Fruit fly (Drosophila melanogaster): Measurements from ENCODE around the gene rdx.

Gene rdx

dm6 chr3R:14031531-14032414, at the start of gene rdx, which contains the start of gene CG3061 (continued):
- TF ChIP-seq CG15514 (GFP tag; optimal IDR thresholded peaks at IDR 0.05) (peak; percentile 33), seq (GFP tag; IDR thresholded peaks at IDR 0.05) (no peak), CG9932 (GFP tag; IDR thresholded peaks at IDR 0.05) (peak; percentile 82), CG4707 (GFP tag; optimal IDR thresholded peaks at IDR 0.05) (no peak), bab2 (GFP tag; optimal IDR thresholded peaks at IDR 0.05) (no peak), CG14965 (GFP tag; optimal IDR thresholded peaks at IDR 0.05; ENCODE audit: borderline replicate concordance) (no peak), lilli (GFP tag; optimal IDR thresholded peaks at IDR 0.05) (no peak), sens (GFP tag) (peak; percentile 59), so (GFP tag; IDR thresholded peaks at IDR 0.05) (no peak), lmd (GFP tag; IDR thresholded peaks at IDR 0.05) (peak; percentile 62; the same call in 1 of the 2 replicates), Asciz (GFP tag; optimal IDR thresholded peaks at IDR 0.05) (no peak), Deaf1 (tag; optimal IDR thresholded peaks at IDR 0.05) (peak; percentile 62), CG16813 (GFP tag; IDR thresholded peaks at IDR 0.05; ENCODE audit: partially characterized antibody) (no peak), ttk (GFP tag; IDR thresholded peaks at IDR 0.05) (no peak), CG4820 (GFP tag; optimal IDR thresholded peaks at IDR 0.05) (peak; percentile 26), trh (GFP tag; optimal IDR thresholded peaks at IDR 0.05) (no peak), pfk (GFP tag; optimal IDR thresholded peaks at IDR 0.05) (no peak), Chrac-16 (GFP tag; optimal IDR thresholded peaks at IDR 0.05) (peak; percentile 43), CG17802 (tag; optimal IDR thresholded peaks at IDR 0.05) (peak; percentile 31), CG8944 (GFP tag; optimal IDR thresholded peaks at IDR 0.05) (peak; percentile 15), CG17385 (GFP tag; optimal IDR thresholded peaks at IDR 0.05) (peak; percentile 54), gsb-n (tag; optimal IDR thresholded peaks at IDR 0.05) (peak; percentile 71), cad (GFP tag; optimal IDR thresholded peaks at IDR 0.05) (no peak), HHEX (GFP tag; optimal IDR thresholded peaks at IDR 0.05) (no peak), Ptx1 (GFP tag; IDR thresholded peaks at IDR 0.05) (peak; percentile 75), zen2 (GFP tag; IDR thresholded peaks at IDR 0.05; ENCODE audit: partially characterized antibody) (no peak), Bdp1 (GFP tag; optimal IDR thresholded peaks at IDR 0.05) (no peak), nerfin-2 (GFP tag; IDR thresholded peaks at IDR 0.05; ENCODE audit: partially characterized antibody) (no peak), ind (GFP tag; optimal IDR thresholded peaks at IDR 0.05) (peak; percentile 69), jumu (GFP tag; optimal IDR thresholded peaks at IDR 0.05) (no peak), Atf-2 (GFP tag; optimal IDR thresholded peaks at IDR 0.05) (no peak), Nf-YC (tag; optimal IDR thresholded peaks at IDR 0.05) (peak; percentile 82), mirr (GFP tag; optimal IDR thresholded peaks at IDR 0.05) (no peak), CG34224 (GFP tag; IDR thresholded peaks at IDR 0.05; ENCODE audit: partially characterized antibody) (peak; percentile 14; the same call in 1 of the 3 replicates), slbo (GFP tag; IDR thresholded peaks at IDR 0.05) (peak; percentile 75), dmrt99B (tag; optimal IDR thresholded peaks at IDR 0.05) (peak; percentile 64), NC2β (GFP tag; optimal IDR thresholded peaks at IDR 0.05) (no peak), CG10565 (GFP tag; optimal IDR thresholded peaks at IDR 0.05) (no peak), CG17186 (GFP tag; optimal IDR thresholded peaks at IDR 0.05) (no peak), CG34422 (GFP tag; IDR thresholded peaks at IDR 0.05) (peak; percentile 40; the same call in 2 of the 3 replicates), CG15269 (tag; optimal IDR thresholded peaks at IDR 0.05) (peak; percentile 70), B-H1 (GFP tag; IDR thresholded peaks at IDR 0.05) (no peak), nom (GFP tag; optimal IDR thresholded peaks at IDR 0.05) (no peak), CG17829 (tag; optimal IDR thresholded peaks at IDR 0.05) (peak; percentile 74), slp2 (GFP tag; optimal IDR thresholded peaks at IDR 0.05) (no peak), Tbp (GFP tag; optimal IDR thresholded peaks at IDR 0.05) (no peak), zfh2 (GFP tag; optimal IDR thresholded peaks at IDR 0.05) (peak; percentile 32), ranshi (GFP tag; IDR thresholded peaks at IDR 0.05) (0 out of 2 replicates have a peak, but pooled peaks have one; percentile 6), CG12155 (GFP tag; optimal IDR thresholded peaks at IDR 0.05) (peak; percentile 60)

All from whole organism, embryonic.